Fruit fly (Drosophila melanogaster): ENCODE results near the gene frc.

frc gene

DNA sequence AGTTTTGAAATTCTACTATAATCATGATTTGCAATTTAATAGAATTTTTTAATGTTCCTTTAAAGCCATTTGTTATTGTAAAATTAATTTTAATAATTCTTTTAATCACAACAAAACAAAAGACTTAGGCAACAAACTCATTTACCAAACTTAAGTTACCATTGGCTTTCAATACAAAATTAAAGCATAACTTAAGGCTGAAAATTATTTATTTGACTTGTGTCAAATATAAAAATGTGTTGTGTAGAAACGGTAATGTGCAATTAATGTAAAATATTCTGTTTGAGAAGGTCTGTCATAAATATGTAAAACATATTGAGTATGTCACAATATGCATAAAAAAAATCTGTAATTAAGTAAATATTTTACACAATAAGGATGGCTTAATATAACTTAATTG lies 25.9 kb downstream of the frc start:
- no peak for TF ChIP-seq Mnt (GFP tag; optimal IDR thresholded peaks at IDR 0.05)
- no peak for TF ChIP-seq Crg-1 (GFP tag; optimal IDR thresholded peaks at IDR 0.05)
- no peak for TF ChIP-seq toe (GFP tag; optimal IDR thresholded peaks at IDR 0.05)
- TF ChIP-seq CG14711 (tag; optimal IDR thresholded peaks at IDR 0.05), result no peak
- TF ChIP-seq Hr96 (GFP tag; optimal IDR thresholded peaks at IDR 0.05), result no peak
- no peak for TF ChIP-seq CG7045 (GFP tag; optimal IDR thresholded peaks at IDR 0.05)
- no peak for TF ChIP-seq cnc (optimal IDR thresholded peaks at IDR 0.05)
- TF ChIP-seq kay (GFP tag; ENCODE audit: borderline replicate concordance), result no peak

dm6 chr3L:17404646-17405045 lies 28.3 kb downstream of the frc start:
- TF ChIP-seq ovo (GFP tag; optimal IDR thresholded peaks at IDR 0.05) (no peak), Crg-1 (GFP tag; optimal IDR thresholded peaks at IDR 0.05) (no peak), CG7101 (tag; optimal IDR thresholded peaks at IDR 0.05) (no peak), Clk (GFP tag; optimal IDR thresholded peaks at IDR 0.05) (no peak), bab1 (GFP tag; optimal IDR thresholded peaks at IDR 0.05) (no peak), CG11617 (GFP tag; optimal IDR thresholded peaks at IDR 0.05) (no peak), CG5204 (GFP tag; optimal IDR thresholded peaks at IDR 0.05) (no peak), tj (GFP tag; optimal IDR thresholded peaks at IDR 0.05) (no peak), pad (GFP tag; optimal IDR thresholded peaks at IDR 0.05) (no peak), toe (GFP tag; optimal IDR thresholded peaks at IDR 0.05) (no peak), CG7045 (GFP tag; optimal IDR thresholded peaks at IDR 0.05) (no peak), CG14711 (tag; optimal IDR thresholded peaks at IDR 0.05) (no peak), CG1620 (GFP tag; optimal IDR thresholded peaks at IDR 0.05) (no peak), cnc (optimal IDR thresholded peaks at IDR 0.05) (no peak), Mnt (GFP tag; optimal IDR thresholded peaks at IDR 0.05) (no peak), Hr96 (GFP tag; optimal IDR thresholded peaks at IDR 0.05) (no peak), CG33017 (tag; optimal IDR thresholded peaks at IDR 0.05) (no peak), kay (GFP tag; ENCODE audit: borderline replicate concordance) (no peak), CG12768 (GFP tag; optimal IDR thresholded peaks at IDR 0.05) (no peak)

DNA sequence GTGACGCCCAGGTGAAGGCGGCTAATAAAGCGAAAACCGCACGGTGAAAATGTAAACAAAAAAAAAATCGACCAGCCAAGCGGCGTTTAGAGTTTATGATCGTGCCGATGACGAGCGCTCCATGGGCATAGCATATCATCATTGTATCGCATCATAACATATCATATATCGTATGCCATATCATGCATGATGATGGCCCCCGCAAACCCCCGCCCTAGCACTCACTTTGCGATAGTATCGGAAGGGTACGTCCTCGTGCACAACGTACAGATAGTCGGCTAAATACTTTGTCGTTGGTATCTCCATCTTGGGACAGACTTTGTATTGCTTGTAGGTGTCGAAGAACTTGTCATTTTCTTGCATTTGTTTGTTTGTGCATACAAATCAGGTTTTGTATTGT lies 29.7 kb downstream of the frc start:
- TF ChIP-seq CG7045 (GFP tag; optimal IDR thresholded peaks at IDR 0.05), result no peak
- no peak for TF ChIP-seq Clk (GFP tag; optimal IDR thresholded peaks at IDR 0.05)
- TF ChIP-seq CG7101 (tag; optimal IDR thresholded peaks at IDR 0.05), result no peak
- TF ChIP-seq cnc (optimal IDR thresholded peaks at IDR 0.05), result no peak
- no peak for TF ChIP-seq CG14711 (tag; optimal IDR thresholded peaks at IDR 0.05)
- TF ChIP-seq CG12768 (GFP tag; optimal IDR thresholded peaks at IDR 0.05), result no peak
- TF ChIP-seq cic (GFP tag; optimal IDR thresholded peaks at IDR 0.05), result no peak
- TF ChIP-seq toe (GFP tag; optimal IDR thresholded peaks at IDR 0.05), result no peak
- TF ChIP-seq kay (GFP tag; ENCODE audit: borderline replicate concordance), result no peak
- TF ChIP-seq tj (GFP tag; optimal IDR thresholded peaks at IDR 0.05), result no peak
- no peak for TF ChIP-seq CG11617 (GFP tag; optimal IDR thresholded peaks at IDR 0.05)
- TF ChIP-seq Hr96 (GFP tag; optimal IDR thresholded peaks at IDR 0.05), result no peak
- no peak for TF ChIP-seq CG33017 (tag; optimal IDR thresholded peaks at IDR 0.05)
- no peak for TF ChIP-seq pad (GFP tag; optimal IDR thresholded peaks at IDR 0.05)
- TF ChIP-seq CG5204 (GFP tag; optimal IDR thresholded peaks at IDR 0.05), result no peak
- TF ChIP-seq Mnt (GFP tag; optimal IDR thresholded peaks at IDR 0.05), result no peak
- no peak for TF ChIP-seq bab1 (GFP tag; optimal IDR thresholded peaks at IDR 0.05)
- TF ChIP-seq ovo (GFP tag; optimal IDR thresholded peaks at IDR 0.05), result no peak
- no peak for TF ChIP-seq CG1620 (GFP tag; optimal IDR thresholded peaks at IDR 0.05)

DNA sequence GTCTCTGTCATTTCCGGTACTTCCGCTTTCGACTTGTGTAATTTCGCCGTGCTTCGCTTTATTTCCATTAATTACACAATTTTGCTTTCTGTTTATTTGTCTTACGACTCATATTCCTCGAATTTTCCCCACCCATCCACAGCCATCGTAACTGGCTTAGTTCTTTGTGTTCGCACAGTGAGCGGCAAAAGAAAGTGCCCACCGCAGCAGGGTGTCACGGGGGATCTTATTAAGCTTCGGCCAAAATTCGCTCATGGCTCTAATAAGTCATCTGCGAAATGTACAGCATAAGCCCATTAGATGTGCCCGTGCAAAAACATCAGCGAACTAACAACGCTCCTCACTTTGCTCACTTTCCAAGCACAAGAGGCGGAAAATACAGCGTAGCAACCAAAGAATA lies 30.6 kb downstream of the frc start:
- TF ChIP-seq CG1620 (GFP tag; optimal IDR thresholded peaks at IDR 0.05), result no peak
- no peak for TF ChIP-seq bab1 (GFP tag; optimal IDR thresholded peaks at IDR 0.05)
- no peak for TF ChIP-seq toe (GFP tag; optimal IDR thresholded peaks at IDR 0.05)
- no peak for TF ChIP-seq CG14711 (tag; optimal IDR thresholded peaks at IDR 0.05)
- no peak for TF ChIP-seq tj (GFP tag; optimal IDR thresholded peaks at IDR 0.05)
- no peak for TF ChIP-seq Hr96 (GFP tag; optimal IDR thresholded peaks at IDR 0.05)
- no peak for TF ChIP-seq ovo (GFP tag; optimal IDR thresholded peaks at IDR 0.05)
- no peak for TF ChIP-seq CG12768 (GFP tag; optimal IDR thresholded peaks at IDR 0.05)
- no peak for TF ChIP-seq CG11617 (GFP tag; optimal IDR thresholded peaks at IDR 0.05)
- TF ChIP-seq pad (GFP tag; optimal IDR thresholded peaks at IDR 0.05), result no peak
- TF ChIP-seq CG33017 (tag; optimal IDR thresholded peaks at IDR 0.05), result no peak
- TF ChIP-seq kay (GFP tag; ENCODE audit: borderline replicate concordance), result no peak
- TF ChIP-seq cnc (optimal IDR thresholded peaks at IDR 0.05), result no peak
- TF ChIP-seq CG7045 (GFP tag; optimal IDR thresholded peaks at IDR 0.05), result no peak
- TF ChIP-seq CG7101 (tag; optimal IDR thresholded peaks at IDR 0.05), result no peak

DNA sequence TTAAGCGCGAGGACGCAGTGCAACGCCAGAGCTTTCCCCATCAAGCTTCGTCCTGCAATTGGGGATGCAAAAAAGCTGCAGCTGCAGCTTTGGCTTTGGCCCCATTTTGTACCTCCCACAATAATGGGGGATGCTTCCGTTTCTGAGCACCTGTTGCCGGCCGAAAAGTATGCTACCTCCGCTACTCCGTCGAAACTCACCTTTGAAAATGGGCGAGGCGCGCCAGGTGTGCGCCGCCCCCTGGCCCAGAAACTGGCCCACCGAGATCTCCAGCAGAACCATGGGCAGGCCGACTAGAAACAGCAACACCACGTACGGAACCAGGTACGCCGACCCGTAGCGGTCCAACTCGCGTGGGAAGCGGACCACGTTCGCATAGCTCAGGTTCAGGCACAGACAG lies 31.6 kb downstream of the frc start:
- TF ChIP-seq bab1 (GFP tag; optimal IDR thresholded peaks at IDR 0.05) (no peak), Hr96 (GFP tag; optimal IDR thresholded peaks at IDR 0.05) (no peak), CG33017 (tag; optimal IDR thresholded peaks at IDR 0.05) (no peak), cic (GFP tag; optimal IDR thresholded peaks at IDR 0.05) (no peak)

DNA sequence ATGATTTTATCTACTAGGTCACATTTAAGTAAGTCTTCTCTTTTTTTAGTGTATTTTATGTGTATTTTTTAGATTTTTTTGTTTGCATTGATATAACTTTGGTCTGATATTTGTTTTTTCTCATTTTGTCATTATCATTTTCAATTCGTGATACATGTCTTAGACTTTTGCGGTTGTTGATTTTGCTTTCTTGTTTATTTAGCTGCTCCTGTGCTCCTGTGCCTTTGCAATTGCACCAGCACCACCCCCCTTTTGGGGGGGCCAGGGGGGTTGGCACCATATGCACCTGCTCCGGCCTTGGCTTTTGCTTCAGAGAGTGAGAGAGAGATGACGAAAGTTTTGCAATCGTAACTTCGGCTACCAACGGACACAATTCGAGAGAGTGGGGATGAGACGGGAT lies 32.1 kb downstream of the frc start:
- TF ChIP-seq cic (GFP tag; optimal IDR thresholded peaks at IDR 0.05) (peak; percentile 70), Hr96 (GFP tag; optimal IDR thresholded peaks at IDR 0.05) (peak; percentile 34), toe (GFP tag; optimal IDR thresholded peaks at IDR 0.05) (peak; percentile 47), kay (GFP tag; ENCODE audit: borderline replicate concordance) (no peak), Clk (GFP tag; optimal IDR thresholded peaks at IDR 0.05) (peak; percentile 55), CG33017 (tag; optimal IDR thresholded peaks at IDR 0.05) (peak; percentile 16), CG14711 (tag; optimal IDR thresholded peaks at IDR 0.05) (no peak), CG1620 (GFP tag; optimal IDR thresholded peaks at IDR 0.05) (peak; percentile 37), cnc (optimal IDR thresholded peaks at IDR 0.05) (no peak), CG7101 (tag; optimal IDR thresholded peaks at IDR 0.05) (peak; percentile 54), CG11617 (GFP tag; optimal IDR thresholded peaks at IDR 0.05) (no peak), ovo (GFP tag; optimal IDR thresholded peaks at IDR 0.05) (peak; percentile 11), CG5204 (GFP tag; optimal IDR thresholded peaks at IDR 0.05) (peak; percentile 68), bab1 (GFP tag; optimal IDR thresholded peaks at IDR 0.05) (no peak), Mnt (GFP tag; optimal IDR thresholded peaks at IDR 0.05) (peak; percentile 8), CG7045 (GFP tag; optimal IDR thresholded peaks at IDR 0.05) (peak; percentile 91), tj (GFP tag; optimal IDR thresholded peaks at IDR 0.05) (no peak), Crg-1 (GFP tag; optimal IDR thresholded peaks at IDR 0.05) (peak; percentile 71), CG12768 (GFP tag; optimal IDR thresholded peaks at IDR 0.05) (peak; percentile 77), pad (GFP tag; optimal IDR thresholded peaks at IDR 0.05) (peak; percentile 50)
